Worm (Caenorhabditis elegans): ENCODE measurements around the gene ZC8.6.

Gene ZC8.6

DNA sequence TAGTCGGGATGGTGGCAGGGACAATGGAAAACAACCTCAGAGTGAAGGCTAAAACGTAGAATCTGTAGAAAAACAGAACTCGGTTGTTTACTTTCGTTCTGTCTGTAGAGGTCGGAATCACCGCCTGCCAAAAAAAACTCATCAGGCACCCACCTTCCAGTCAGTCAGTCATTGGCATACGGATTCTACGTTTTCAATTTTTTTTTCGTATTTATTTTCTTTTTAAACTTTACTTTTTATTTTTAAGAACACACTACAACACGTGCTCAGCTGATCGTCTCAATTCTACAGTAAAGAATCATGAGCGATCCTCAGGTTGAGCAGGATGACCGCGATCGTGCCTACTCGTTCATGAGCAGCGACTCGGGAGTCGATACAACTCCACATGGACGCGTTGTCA lies 20.9 kb downstream of the ZC8.6 start, which contains the start of gene lfi-1:
Gene lfi-1, plus strand, starts transcription at position 301 of the 400 bp plus-strand sequence.
- TF ChIP-seq W03F9.2 (tag; optimal IDR thresholded peaks at IDR 0.05) (no peak), dao-5 (tag; optimal IDR thresholded peaks at IDR 0.05) (no peak), him-1 (tag; optimal IDR thresholded peaks at IDR 0.05) (no peak)

DNA sequence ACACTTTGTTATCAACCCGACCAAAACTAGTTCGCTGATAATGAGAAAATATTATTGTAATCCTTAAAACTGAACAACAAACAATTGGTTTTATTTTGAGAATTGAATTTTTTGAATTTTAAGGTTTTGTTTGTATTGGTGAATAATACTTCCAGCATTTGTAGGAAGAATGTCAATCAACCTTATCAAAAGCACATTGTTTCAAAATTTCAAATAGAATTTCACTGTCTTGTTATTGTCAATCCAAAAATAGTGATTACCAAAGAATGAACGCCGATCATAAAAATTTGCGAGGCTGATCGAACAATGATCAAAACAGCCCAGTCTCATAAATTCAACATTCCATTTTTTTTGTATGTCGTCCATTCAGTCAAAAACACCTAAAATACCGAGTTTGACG lies 22.9 kb downstream of the ZC8.6 start:
- TF ChIP-seq him-1 (tag; optimal IDR thresholded peaks at IDR 0.05), result no peak
- TF ChIP-seq W03F9.2 (tag; optimal IDR thresholded peaks at IDR 0.05), result no peak
- TF ChIP-seq dao-5 (tag; optimal IDR thresholded peaks at IDR 0.05), result no peak

DNA sequence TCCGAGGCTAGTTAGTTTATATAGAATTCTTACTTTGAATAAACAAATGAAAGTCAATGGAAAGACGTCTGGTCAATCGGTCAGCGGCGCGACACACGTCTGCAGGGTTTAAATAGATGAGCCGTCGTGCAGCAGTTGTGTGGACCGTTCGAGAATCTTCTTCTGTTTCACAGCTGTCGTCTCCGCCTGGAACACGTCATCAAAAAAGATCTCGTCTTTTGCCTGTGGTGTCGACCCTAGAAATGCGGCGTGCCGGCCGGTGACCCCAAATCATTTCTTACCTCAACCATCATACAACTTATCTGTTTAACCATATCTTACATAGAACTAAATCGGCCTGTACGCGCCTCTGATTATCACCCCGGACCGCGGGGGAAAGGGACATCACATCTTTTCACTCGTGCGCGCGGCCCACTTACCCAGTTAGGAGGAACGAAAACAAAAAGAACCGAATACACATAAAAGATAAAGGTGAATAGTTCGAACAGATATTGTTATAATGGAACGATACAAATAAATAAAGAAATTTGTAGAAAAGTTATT lies 25.3 kb downstream of the ZC8.6 start:
- no peak for TF ChIP-seq dao-5 (tag; optimal IDR thresholded peaks at IDR 0.05)
- TF ChIP-seq W03F9.2 (tag; optimal IDR thresholded peaks at IDR 0.05), result no peak
- no peak for TF ChIP-seq him-1 (tag; optimal IDR thresholded peaks at IDR 0.05)

DNA sequence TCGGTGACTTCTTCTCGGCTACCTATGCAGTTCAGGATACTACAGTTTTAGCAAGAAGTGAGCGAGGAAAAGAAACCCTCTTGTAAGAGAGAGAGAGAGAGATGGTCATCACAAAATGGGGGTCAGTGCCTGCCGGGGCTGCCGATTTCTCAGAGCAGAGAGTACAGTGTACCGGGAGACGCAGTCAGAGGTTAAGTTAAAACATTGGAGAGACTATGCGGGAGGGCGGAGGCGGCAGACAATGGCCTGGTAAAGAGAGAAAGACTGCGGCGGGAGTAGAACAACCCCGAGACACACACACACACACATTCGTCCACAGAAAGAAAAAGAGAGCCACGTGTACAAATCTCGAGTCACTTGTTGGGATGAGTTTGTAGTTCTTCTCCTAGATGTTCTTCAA lies 26.0 kb downstream of the ZC8.6 start:
- TF ChIP-seq dao-5 (tag; optimal IDR thresholded peaks at IDR 0.05) (no peak), him-1 (tag; optimal IDR thresholded peaks at IDR 0.05) (no peak), W03F9.2 (tag; optimal IDR thresholded peaks at IDR 0.05) (no peak)

DNA sequence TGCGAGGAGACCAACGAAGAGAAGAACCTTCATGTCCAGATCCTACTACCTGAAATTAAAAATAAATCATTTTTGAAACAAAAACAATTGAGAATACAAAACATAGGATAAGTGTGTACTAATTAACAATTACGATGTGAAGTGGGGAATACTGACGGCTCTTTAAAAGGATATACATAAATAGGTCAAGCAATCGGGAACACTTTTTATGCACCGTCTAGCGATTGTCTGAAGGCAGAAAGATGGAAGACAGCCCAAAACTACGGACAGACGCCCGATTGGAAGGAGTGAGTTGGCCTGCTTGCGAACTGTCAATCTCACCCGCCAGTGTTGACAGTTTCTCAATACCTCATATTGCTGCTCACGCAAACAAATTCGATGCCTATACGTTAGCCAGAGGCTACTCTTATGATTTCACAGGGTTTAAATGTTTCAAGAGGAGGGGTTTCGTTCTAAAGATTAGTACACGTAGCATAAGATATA lies 26.5 kb downstream of the ZC8.6 start, which contains the start of gene calu-1:
Gene calu-1, minus strand, starts transcription at position 51 of the 483 bp plus-strand sequence.
- TF ChIP-seq W03F9.2 (tag; optimal IDR thresholded peaks at IDR 0.05) (no peak), him-1 (tag; optimal IDR thresholded peaks at IDR 0.05) (no peak), dao-5 (tag; optimal IDR thresholded peaks at IDR 0.05) (no peak)

DNA sequence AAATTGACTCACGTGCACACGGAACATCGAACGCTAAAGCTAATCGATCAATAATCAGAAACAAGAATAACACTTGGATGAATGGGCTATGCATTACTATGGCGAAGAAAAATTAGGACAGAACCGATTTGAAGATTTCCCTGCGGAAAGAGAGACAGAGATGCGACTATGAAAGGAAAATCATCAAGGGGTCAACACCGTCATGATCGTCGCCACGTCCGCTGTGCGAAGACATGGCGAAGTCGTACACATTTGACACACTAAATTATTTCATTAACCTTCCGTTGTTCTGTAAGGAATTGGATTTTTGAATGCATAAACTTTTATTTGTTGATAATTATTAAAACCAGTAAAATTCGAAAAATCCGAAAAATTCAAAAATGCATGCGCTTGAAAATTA lies 28.2 kb downstream of the ZC8.6 start, which contains the start of gene M03F4.6:
Gene M03F4.6, minus strand, starts transcription at position 101 of the 400 bp plus-strand sequence.
- TF ChIP-seq him-1 (tag; optimal IDR thresholded peaks at IDR 0.05) (no peak), W03F9.2 (tag; optimal IDR thresholded peaks at IDR 0.05) (no peak), dao-5 (tag; optimal IDR thresholded peaks at IDR 0.05) (no peak)

DNA sequence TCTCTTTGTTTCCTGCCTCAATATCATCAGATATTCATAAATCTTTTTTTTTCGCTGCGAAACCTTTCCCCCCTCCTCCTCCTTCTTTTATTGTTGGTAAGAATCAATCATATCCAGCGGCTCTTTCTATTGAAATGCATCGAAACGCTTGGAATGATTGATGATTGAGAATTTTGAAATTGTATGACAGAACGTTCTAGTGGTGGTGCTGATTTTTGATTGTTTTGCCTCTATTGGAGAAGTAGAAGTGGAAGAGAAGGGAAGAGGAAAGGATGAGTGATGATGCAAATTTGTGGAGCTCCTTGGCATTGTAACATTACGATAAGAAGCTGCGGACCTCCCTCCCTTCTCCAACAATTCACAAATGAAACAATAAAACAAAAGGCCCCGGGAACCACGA lies 31.8 kb downstream of the ZC8.6 start:
- TF ChIP-seq him-1 (tag; optimal IDR thresholded peaks at IDR 0.05) (no peak), dao-5 (tag; optimal IDR thresholded peaks at IDR 0.05) (no peak)

DNA sequence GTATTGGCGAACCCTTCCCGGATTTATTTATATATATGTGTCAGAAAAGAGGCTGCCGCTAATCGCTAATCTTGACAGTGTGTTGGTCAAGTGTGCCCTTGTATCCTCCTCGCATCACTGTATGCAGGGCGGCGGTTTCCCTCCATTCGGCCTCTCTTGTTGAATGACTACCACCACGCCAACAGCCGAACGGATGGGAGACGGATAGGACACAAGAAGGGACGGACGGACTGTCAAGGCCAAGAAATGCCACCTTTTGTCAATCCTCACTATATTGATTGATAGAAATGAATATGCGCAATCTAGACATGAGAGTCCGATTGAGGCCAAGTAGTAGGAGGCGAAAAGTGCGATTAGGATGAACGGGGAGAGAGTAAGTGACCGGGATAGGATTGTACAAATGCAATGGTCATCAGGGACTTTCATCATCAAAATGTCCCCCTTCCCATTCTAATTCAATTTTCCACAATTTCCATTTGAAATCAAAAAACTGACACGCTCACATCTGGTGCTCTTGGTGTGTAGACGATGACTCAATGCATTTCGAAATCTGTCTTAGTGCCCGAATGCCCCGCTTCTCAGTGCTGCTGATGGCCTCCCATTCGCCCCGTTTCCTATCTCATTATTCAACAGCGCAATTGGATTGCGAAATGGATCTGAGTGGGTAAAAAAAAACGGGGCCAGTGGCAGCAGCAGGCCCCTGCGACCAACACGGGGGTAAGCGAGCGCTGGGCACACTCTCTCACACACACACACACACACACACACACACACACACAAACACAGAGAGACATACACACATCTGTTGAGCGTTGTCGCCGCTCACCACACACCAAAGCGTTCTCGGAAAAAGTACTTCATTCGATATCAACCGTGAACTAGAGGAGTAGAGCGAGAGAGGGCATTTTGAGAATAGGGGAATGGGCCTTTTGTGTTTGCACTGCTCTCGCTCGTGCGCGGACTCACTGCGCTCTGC lies 35.4 kb downstream of the ZC8.6 start:
- no peak for TF ChIP-seq W03F9.2 (tag; optimal IDR thresholded peaks at IDR 0.05)
- TF ChIP-seq him-1 (tag; optimal IDR thresholded peaks at IDR 0.05), result peak; percentile 87
- TF ChIP-seq dao-5 (tag; optimal IDR thresholded peaks at IDR 0.05), result no peak

DNA sequence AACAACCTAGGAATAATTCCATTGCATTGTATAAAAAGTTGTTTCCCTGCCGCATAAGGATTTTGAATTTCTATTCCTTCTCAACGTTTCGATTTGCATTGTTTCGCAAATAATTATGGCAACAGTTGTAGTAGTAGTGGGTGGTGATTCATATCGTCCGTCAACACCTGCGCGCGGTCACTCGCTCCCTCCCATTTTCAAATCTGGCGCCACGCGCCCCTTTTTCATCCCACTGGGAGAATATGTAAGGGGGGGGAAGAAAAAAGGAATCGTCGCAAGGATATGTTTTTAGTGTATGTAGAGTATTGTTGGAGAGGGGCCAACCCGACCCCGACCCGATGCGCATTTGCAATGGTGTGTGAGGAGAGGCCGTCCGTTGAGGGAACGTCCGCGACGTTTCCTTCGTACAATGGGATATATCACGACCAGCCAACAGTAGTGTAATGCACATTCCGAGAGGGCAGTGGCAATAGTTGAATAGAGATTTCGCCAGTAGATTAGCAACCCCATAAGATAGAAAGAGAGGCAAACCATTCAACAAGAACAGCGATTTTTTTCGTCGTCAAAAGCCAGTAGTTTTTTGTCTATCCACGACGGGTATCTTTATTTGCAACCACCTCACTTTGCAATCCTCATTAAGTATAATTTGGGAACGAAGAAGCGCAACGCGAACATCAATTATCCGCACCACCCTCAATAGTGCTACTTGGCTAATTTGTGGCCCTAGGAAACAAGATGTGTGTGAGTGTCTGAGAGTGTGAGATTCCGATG lies 36.3 kb downstream of the ZC8.6 start:
- no peak for TF ChIP-seq dao-5 (tag; optimal IDR thresholded peaks at IDR 0.05)
- TF ChIP-seq him-1 (tag; optimal IDR thresholded peaks at IDR 0.05), result no peak
- no peak for TF ChIP-seq W03F9.2 (tag; optimal IDR thresholded peaks at IDR 0.05)

DNA sequence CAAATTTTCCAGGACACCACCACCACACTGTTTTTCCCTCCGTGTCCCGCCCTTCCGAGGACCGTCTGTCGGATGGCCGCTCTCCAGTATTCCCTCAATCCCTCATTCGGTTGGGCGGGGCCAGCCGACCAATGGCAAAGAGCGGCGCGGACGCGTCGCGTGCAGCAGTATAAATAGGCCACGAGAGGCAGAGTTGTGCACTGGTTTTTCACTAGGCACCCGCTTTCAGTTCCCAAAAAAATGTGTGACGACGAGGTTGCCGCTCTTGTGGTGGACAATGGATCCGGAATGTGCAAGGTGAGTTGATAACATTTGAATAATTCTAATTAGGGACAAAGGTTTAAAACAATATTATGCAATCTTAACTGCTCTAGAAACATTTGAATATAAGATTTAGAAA lies 37.0 kb downstream of the ZC8.6 start, which contains the start of gene act-4:
Gene act-4, plus strand, starts transcription at position 200 of the 400 bp plus-strand sequence.
- TF ChIP-seq him-1 (tag; optimal IDR thresholded peaks at IDR 0.05) (peak; percentile 4), dao-5 (tag; optimal IDR thresholded peaks at IDR 0.05) (no peak)

DNA sequence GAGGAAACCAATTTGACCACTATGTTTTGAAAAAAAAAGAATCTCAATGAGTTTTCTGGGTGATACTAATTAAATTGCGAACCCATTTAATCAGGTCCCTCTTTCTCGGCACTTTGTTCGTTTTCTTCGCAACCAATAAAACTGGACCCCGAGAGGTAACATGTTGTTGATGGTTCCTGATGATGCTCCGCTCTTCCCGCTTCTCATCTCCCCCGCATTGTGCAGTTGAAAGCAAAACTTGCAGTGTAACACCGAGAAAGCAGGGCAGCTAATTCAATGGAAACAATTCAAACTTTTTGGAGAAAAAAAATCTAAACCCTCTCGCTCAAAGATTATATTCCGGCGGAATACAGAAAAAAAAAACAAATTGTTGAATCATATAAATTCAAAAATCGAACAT lies 38.0 kb downstream of the ZC8.6 start:
- TF ChIP-seq W03F9.2 (tag; optimal IDR thresholded peaks at IDR 0.05), result no peak
- TF ChIP-seq him-1 (tag; optimal IDR thresholded peaks at IDR 0.05), result no peak
- TF ChIP-seq dao-5 (tag; optimal IDR thresholded peaks at IDR 0.05), result no peak

DNA sequence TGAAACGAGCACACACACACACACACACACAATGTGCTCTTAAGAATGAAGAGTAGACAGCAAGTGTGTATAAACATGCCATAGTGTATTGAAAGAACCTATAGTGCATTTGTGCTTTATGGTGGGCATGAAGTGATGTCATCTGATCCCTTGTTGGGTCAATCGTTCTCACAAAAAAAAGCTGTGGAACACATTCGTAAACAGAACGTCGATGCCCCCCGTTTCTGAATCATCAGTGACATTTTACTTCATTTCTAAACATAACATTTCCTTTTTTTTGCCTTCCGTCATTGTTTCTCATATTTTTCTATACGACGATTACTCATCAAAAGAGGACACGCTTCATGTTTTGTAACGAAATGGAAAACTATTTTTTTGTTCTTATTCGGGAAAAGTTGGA lies 38.4 kb downstream of the ZC8.6 start:
- no peak for TF ChIP-seq W03F9.2 (tag; optimal IDR thresholded peaks at IDR 0.05)
- TF ChIP-seq dao-5 (tag; optimal IDR thresholded peaks at IDR 0.05), result no peak
- TF ChIP-seq him-1 (tag; optimal IDR thresholded peaks at IDR 0.05), result no peak

DNA sequence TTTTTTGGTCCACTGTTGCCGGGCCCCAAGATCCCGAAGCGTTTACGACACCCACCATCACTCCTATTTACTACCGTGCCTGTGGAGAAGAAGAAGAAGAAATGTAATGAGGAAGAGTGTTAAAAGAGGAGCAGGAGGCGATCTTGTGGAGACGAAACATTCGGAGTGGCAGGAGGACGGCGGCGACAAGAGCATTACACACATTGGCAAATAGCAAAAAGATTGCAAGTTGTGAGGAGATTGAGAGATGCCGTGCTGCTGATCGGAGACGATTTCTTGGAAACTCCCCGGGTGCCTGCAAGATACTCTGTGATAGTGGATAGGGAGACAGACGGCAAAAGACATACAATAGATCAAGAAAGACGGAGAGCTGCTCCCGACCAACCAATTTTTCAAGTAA lies 40.1 kb downstream of the ZC8.6 start, which contains the start of gene M03F4.4:
Gene M03F4.4, minus strand, starts transcription at position 160 of the 400 bp plus-strand sequence.
- TF ChIP-seq him-1 (tag; optimal IDR thresholded peaks at IDR 0.05) (no peak), dao-5 (tag; optimal IDR thresholded peaks at IDR 0.05) (no peak), W03F9.2 (tag; optimal IDR thresholded peaks at IDR 0.05) (no peak)
